Fruit fly (Drosophila melanogaster): Measurements from ENCODE around the gene RhoGAP71E.

The RhoGAP71E gene

dm6 chr3L:15597037-15597785 lies 8.6 kb downstream of the RhoGAP71E start (continued):
- TF ChIP-seq odd (GFP tag; optimal IDR thresholded peaks at IDR 0.05) (peak; percentile 28), BEAF-32 (GFP tag; optimal IDR thresholded peaks at IDR 0.05) (no peak), bowl (GFP tag; IDR thresholded peaks at IDR 0.05) (0 out of 2 replicates have a peak, but pooled peaks have one; percentile 41), CG3281 (GFP tag; optimal IDR thresholded peaks at IDR 0.05) (peak; percentile 43), z (GFP tag; IDR thresholded peaks at IDR 0.05) (0 out of 3 replicates have a peak, but pooled peaks have one; percentile 44), Stat92E (GFP tag; optimal IDR thresholded peaks at IDR 0.05) (no peak), CG4328 (GFP tag; optimal IDR thresholded peaks at IDR 0.05) (peak; percentile 37), CG8765 (GFP tag; IDR thresholded peaks at IDR 0.05) (no peak), CG3407 (GFP tag; optimal IDR thresholded peaks at IDR 0.05) (peak; percentile 20), CG17359 (tag; optimal IDR thresholded peaks at IDR 0.05) (peak; percentile 68), Meics (GFP tag; optimal IDR thresholded peaks at IDR 0.05) (peak; percentile 5), ci (GFP tag; IDR thresholded peaks at IDR 0.05) (peak; percentile 75)

DNA sequence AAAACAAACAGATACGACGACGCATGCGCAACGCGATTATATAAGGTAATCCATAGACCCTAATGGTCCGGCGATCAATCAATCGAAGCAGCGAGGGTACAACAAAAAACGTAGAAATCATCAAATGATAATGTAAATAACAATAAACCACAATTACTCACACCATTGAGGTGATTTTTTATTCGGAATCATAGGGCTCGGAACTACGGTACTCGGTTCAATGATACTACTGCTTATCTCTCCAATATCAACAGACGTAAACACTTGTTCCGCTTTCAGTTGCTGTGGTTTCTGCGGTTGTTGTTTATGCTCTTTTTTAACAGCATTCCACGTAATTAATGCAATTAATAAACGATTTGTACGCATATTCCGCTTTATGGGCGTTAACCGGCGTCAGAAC lies 9.3 kb downstream of the RhoGAP71E start:
- TF ChIP-seq CG10543 (GFP tag; optimal IDR thresholded peaks at IDR 0.05) (peak; percentile 19), CG15269 (tag; optimal IDR thresholded peaks at IDR 0.05) (peak; percentile 19), CG3281 (GFP tag; optimal IDR thresholded peaks at IDR 0.05) (no peak), CG9727 (GFP tag; optimal IDR thresholded peaks at IDR 0.05) (no peak), sd (tag; optimal IDR thresholded peaks at IDR 0.05) (peak; percentile 42), pho (GFP tag; optimal IDR thresholded peaks at IDR 0.05) (no peak), CG3065 (GFP tag; optimal IDR thresholded peaks at IDR 0.05) (no peak), BtbVII (GFP tag; optimal IDR thresholded peaks at IDR 0.05) (no peak), maf-S (GFP tag; optimal IDR thresholded peaks at IDR 0.05) (no peak), Doc2 (GFP tag; IDR thresholded peaks at IDR 0.05) (no peak), CG13424 (tag; optimal IDR thresholded peaks at IDR 0.05) (no peak), CG32772 (GFP tag; IDR thresholded peaks at IDR 0.05) (no peak), grn (GFP tag; optimal IDR thresholded peaks at IDR 0.05) (peak; percentile 57), Pdp1 (GFP tag; optimal IDR thresholded peaks at IDR 0.05) (peak in 1 of 2 experiments; percentile 96), NfI (GFP tag; optimal IDR thresholded peaks at IDR 0.05) (no peak), CG18262 (tag; optimal IDR thresholded peaks at IDR 0.05) (no peak), CG11696 (GFP tag; IDR thresholded peaks at IDR 0.05) (no peak), CG6689 (GFP tag; IDR thresholded peaks at IDR 0.05) (no peak), CG11560 (tag; IDR thresholded peaks at IDR 0.05) (no peak), yki (optimal IDR thresholded peaks at IDR 0.05) (no peak), Aef1 (GFP tag; IDR thresholded peaks at IDR 0.05) (no peak), CHES-1-like (GFP tag; optimal IDR thresholded peaks at IDR 0.05) (no peak), D (optimal IDR thresholded peaks at IDR 0.05) (no peak), D (GFP tag; optimal IDR thresholded peaks at IDR 0.05) (no peak), chm (GFP tag; IDR thresholded peaks at IDR 0.05) (no peak), Side (GFP tag; optimal IDR thresholded peaks at IDR 0.05) (no peak), p53 (GFP tag; optimal IDR thresholded peaks at IDR 0.05) (no peak), CG11247 (GFP tag; IDR thresholded peaks at IDR 0.05) (no peak), CG13894 (tag; optimal IDR thresholded peaks at IDR 0.05) (peak; percentile 55), Fer1 (GFP tag; optimal IDR thresholded peaks at IDR 0.05) (peak; percentile 12), CG34422 (GFP tag; IDR thresholded peaks at IDR 0.05) (no peak), Ssrp (tag; optimal IDR thresholded peaks at IDR 0.05) (no peak), run (tag; optimal IDR thresholded peaks at IDR 0.05) (peak; percentile 46), ttk (GFP tag; IDR thresholded peaks at IDR 0.05) (no peak), Tbp (GFP tag; optimal IDR thresholded peaks at IDR 0.05) (no peak), sqz (GFP tag; optimal IDR thresholded peaks at IDR 0.05) (no peak), croc (GFP tag; conservative IDR thresholded peaks at IDR 0.05) (no peak), CG17361 (GFP tag; IDR thresholded peaks at IDR 0.05) (no peak), CG16779 (GFP tag; IDR thresholded peaks at IDR 0.05) (no peak)

Data from whole organism, embryonic.